Worm (Caenorhabditis elegans) whole organism, midembryonic: ENCODE measurements around the gene clc-28.

Experiments
- T22C8.4 ChIP-seq: fragments of 200-800 bp; sonication (Bioruptor generic); IDR thresholded peaks from 2 replicates; pipeline ENCODE4 v1.3.6; 2022; ENCODE audit warnings: missing genetic modification characterization, missing compliant biosample characterization
- med-1 ChIP-seq: sonication (generic microtip); optimal IDR thresholded peaks from 2 replicates; lab custom pipeline; 2017; ENCODE audit warnings: missing genetic modification characterization, mild to moderate bottlenecking, missing compliant biosample characterization, antibody characterized with exemption, missing genetic modification reagents; ENCODE audit not compliant: insufficient read depth
- ztf-29 ChIP-seq: fragments of 200-800 bp; sonication (Bioruptor generic); IDR thresholded peaks from 2 replicates; pipeline ENCODE4 v1.3.6; 2022; ENCODE audit warnings: missing genetic modification reagents, missing genetic modification characterization, missing compliant biosample characterization

- TF ChIP-seq T22C8.4 (GFP tag; lab: Robert Waterston, UW) (no peak), ztf-29 (GFP tag; lab: Robert Waterston, UW) (no peak), med-1 (GFP tag; lab: Kevin White, UChicago) (no peak)
Observed at ce11 chrIII:8321225-8321624, 18.0 kb downstream of the clc-28 start.
